Fruit fly (Drosophila melanogaster) whole organism, embryonic: Measurements from ENCODE around the gene Trs20.

Experiments
- Aef1 ChIP-seq: fragments of 200-800 bp; sonication (Bioruptor generic); IDR thresholded peaks from 3 replicates; pipeline ENCODE4 v1.3.6; 2022; ENCODE audit warnings: missing biosample characterization, missing genetic modification characterization
- Asciz ChIP-seq: fragments of 200-800 bp; sonication (Bioruptor generic); optimal IDR thresholded peaks from 2 replicates; lab custom pipeline; 2017; ENCODE audit warnings: missing biosample characterization, mild to moderate bottlenecking, missing genetic modification characterization, missing genetic modification reagents
- Blimp-1 ChIP-seq: fragments of 200-800 bp; sonication (Bioruptor generic); optimal IDR thresholded peaks from 3 replicates; lab custom pipeline; 2018; ENCODE audit warnings: missing biosample characterization, missing genetic modification characterization, mild to moderate bottlenecking, moderate library complexity, missing genetic modification reagents
- CG10267 ChIP-seq: fragments of 200-800 bp; sonication (Bioruptor generic); optimal IDR thresholded peaks from 2 replicates; lab custom pipeline; 2018; ENCODE audit warnings: missing biosample characterization, mild to moderate bottlenecking, missing genetic modification characterization, moderate library complexity
- CG10979 ChIP-seq: fragments of 200-800 bp; sonication (Bioruptor generic); optimal IDR thresholded peaks from 2 replicates; lab custom pipeline; 2018; ENCODE audit warnings: missing biosample characterization, mild to moderate bottlenecking, missing genetic modification characterization, moderate library complexity
- CG11723 ChIP-seq: fragments of 200-800 bp; sonication (Bioruptor generic); optimal IDR thresholded peaks from 2 replicates; lab custom pipeline; 2017; ENCODE audit warnings: missing biosample characterization, mild to moderate bottlenecking, missing genetic modification characterization
- CG12219 ChIP-seq: fragments of 200-800 bp; sonication (Bioruptor generic); optimal IDR thresholded peaks from 3 replicates; lab custom pipeline; 2018; ENCODE audit warnings: missing biosample characterization, mild to moderate bottlenecking, missing genetic modification characterization
- CG12744 ChIP-seq: fragments of 200-800 bp; sonication (Bioruptor generic); optimal IDR thresholded peaks from 2 replicates; lab custom pipeline; 2016; ENCODE audit warnings: missing biosample characterization, missing genetic modification characterization
- CG14667 ChIP-seq: fragments of 200-800 bp; sonication (Bioruptor generic); IDR thresholded peaks from 2 replicates; pipeline ENCODE4 v1.3.6; 2022; ENCODE audit warnings: missing biosample characterization, missing genetic modification characterization
- CG15269 ChIP-seq: fragments of 200-800 bp; sonication (Bioruptor generic); optimal IDR thresholded peaks from 2 replicates; lab custom pipeline; 2018; ENCODE audit warnings: missing biosample characterization, mild to moderate bottlenecking, missing genetic modification characterization, moderate library complexity
- CG1602 ChIP-seq: fragments of 200-800 bp; sonication (Bioruptor generic); optimal IDR thresholded peaks from 3 replicates; lab custom pipeline; 2016; ENCODE audit warnings: missing biosample characterization, missing genetic modification characterization
- CG16813 ChIP-seq: fragments of 200-800 bp; sonication (Bioruptor generic); IDR thresholded peaks from 3 replicates; pipeline ENCODE4 v1.3.6; 2022; ENCODE audit warnings: missing biosample characterization, missing genetic modification characterization; ENCODE audit not compliant: partially characterized antibody
- CG17361 ChIP-seq: fragments of 200-800 bp; sonication (Bioruptor generic); IDR thresholded peaks from 3 replicates; pipeline ENCODE4 v1.3.6; 2022; ENCODE audit warnings: missing biosample characterization, missing genetic modification characterization
- CG18476 ChIP-seq: fragments of 200-800 bp; sonication (Bioruptor generic); optimal IDR thresholded peaks from 2 replicates; lab custom pipeline; 2016; ENCODE audit warnings: missing biosample characterization, mild to moderate bottlenecking, missing genetic modification characterization
- CG3838 ChIP-seq: fragments of 200-800 bp; sonication (Bioruptor generic); optimal IDR thresholded peaks from 3 replicates; lab custom pipeline; 2016; ENCODE audit warnings: missing biosample characterization, missing genetic modification characterization
- CG3995 ChIP-seq: fragments of 200-800 bp; sonication (Bioruptor generic); optimal IDR thresholded peaks from 3 replicates; lab custom pipeline; 2016; ENCODE audit warnings: missing biosample characterization, missing genetic modification characterization
- CG4404 ChIP-seq: fragments of 200-800 bp; sonication (Bioruptor generic); IDR thresholded peaks from 2 replicates; pipeline ENCODE4 v1.3.6; 2022; ENCODE audit warnings: missing biosample characterization, missing genetic modification characterization
- CG5245 ChIP-seq: fragments of 200-800 bp; sonication (Bioruptor generic); optimal IDR thresholded peaks from 3 replicates; lab custom pipeline; 2016; ENCODE audit warnings: missing biosample characterization, missing genetic modification characterization
- CG6683 ChIP-seq: fragments of 200-800 bp; sonication (Bioruptor generic); optimal IDR thresholded peaks from 2 replicates; lab custom pipeline; 2017; ENCODE audit warnings: missing biosample characterization, mild to moderate bottlenecking, missing genetic modification characterization, missing genetic modification reagents
- CG8388 ChIP-seq: fragments of 200-800 bp; sonication (Bioruptor generic); optimal IDR thresholded peaks from 2 replicates; lab custom pipeline; 2019; ENCODE audit warnings: missing biosample characterization, mild to moderate bottlenecking, missing genetic modification characterization, moderate library complexity
- CG9727 ChIP-seq: fragments of 200-800 bp; sonication (Bioruptor generic); optimal IDR thresholded peaks from 3 replicates; lab custom pipeline; 2017; ENCODE audit warnings: missing biosample characterization, mild to moderate bottlenecking, missing genetic modification characterization
- E2f1 ChIP-seq: fragments of 200-800 bp; sonication (Bioruptor generic); IDR thresholded peaks from 2 replicates; pipeline ENCODE4 v1.3.6; 2022; ENCODE audit warnings: missing biosample characterization, missing genetic modification characterization
- Fer3 ChIP-seq: fragments of 200-800 bp; sonication (Bioruptor generic); optimal IDR thresholded peaks from 2 replicates; lab custom pipeline; 2018; ENCODE audit warnings: missing biosample characterization, mild to moderate bottlenecking, missing genetic modification characterization, moderate library complexity
- HHEX ChIP-seq: fragments of 200-800 bp; sonication (Bioruptor generic); optimal IDR thresholded peaks from 3 replicates; lab custom pipeline; 2017; ENCODE audit warnings: missing biosample characterization, mild to moderate bottlenecking, missing genetic modification characterization, missing genetic modification reagents
- Hey ChIP-seq: fragments of 200-800 bp; sonication (Bioruptor generic); optimal IDR thresholded peaks from 3 replicates; lab custom pipeline; 2018; ENCODE audit warnings: missing biosample characterization, mild to moderate bottlenecking, missing genetic modification characterization
- Hr3 ChIP-seq: fragments of 200-800 bp; sonication (Bioruptor generic); optimal IDR thresholded peaks from 3 replicates; lab custom pipeline; 2016; ENCODE audit warnings: missing biosample characterization, missing genetic modification characterization
- Side ChIP-seq: fragments of 200-800 bp; sonication (Bioruptor generic); optimal IDR thresholded peaks from 2 replicates; lab custom pipeline; 2016; ENCODE audit warnings: missing biosample characterization, missing genetic modification characterization
- Sox102F ChIP-seq: fragments of 200-800 bp; sonication (Bioruptor generic); optimal IDR thresholded peaks from 2 replicates; lab custom pipeline; 2018; ENCODE audit warnings: missing biosample characterization, mild to moderate bottlenecking, missing genetic modification characterization, moderate library complexity
- bsh ChIP-seq, 2 experiments: fragments of 200-800 bp; sonication (Bioruptor generic); optimal IDR thresholded peaks; 2 replicates each; lab custom pipeline; 2017 to 2018; ENCODE audit warnings: mild to moderate bottlenecking in 2 of 2, missing biosample characterization in 2 of 2, missing genetic modification characterization in 2 of 2, moderate library complexity in 1 of 2
- cato ChIP-seq: fragments of 200-800 bp; sonication (Bioruptor generic); optimal IDR thresholded peaks from 2 replicates; lab custom pipeline; 2016; ENCODE audit warnings: missing biosample characterization, missing genetic modification characterization, borderline replicate concordance
- cwo ChIP-seq: fragments of 200-800 bp; sonication (Bioruptor generic); optimal IDR thresholded peaks from 3 replicates; lab custom pipeline; 2017; ENCODE audit warnings: missing biosample characterization, missing genetic modification characterization, mild to moderate bottlenecking, moderate library complexity, missing genetic modification reagents
- da ChIP-seq: fragments of 200-800 bp; sonication (Bioruptor generic); optimal IDR thresholded peaks from 2 replicates; lab custom pipeline; 2016; ENCODE audit warnings: missing biosample characterization, missing genetic modification characterization
- dmrt11E ChIP-seq: fragments of 200-800 bp; sonication (Bioruptor generic); optimal IDR thresholded peaks from 3 replicates; lab custom pipeline; 2018; ENCODE audit warnings: missing biosample characterization, mild to moderate bottlenecking, missing genetic modification characterization, moderate library complexity
- ewg ChIP-seq: fragments of 200-800 bp; sonication (Bioruptor generic); optimal IDR thresholded peaks from 3 replicates; lab custom pipeline; 2017; ENCODE audit warnings: mild to moderate bottlenecking, missing biosample characterization, missing genetic modification reagents, missing genetic modification characterization
- gcm2 ChIP-seq: fragments of 200-800 bp; sonication (Bioruptor generic); optimal IDR thresholded peaks from 2 replicates; lab custom pipeline; 2016; ENCODE audit warnings: missing biosample characterization, missing genetic modification characterization
- gsb ChIP-seq: fragments of 200-800 bp; sonication (Bioruptor generic); IDR thresholded peaks from 2 replicates; pipeline ENCODE4 v1.3.6; 2022; ENCODE audit warnings: missing biosample characterization, missing genetic modification characterization
- kay ChIP-seq: fragments of 200-800 bp; sonication (Bioruptor generic); optimal IDR thresholded peaks from 2 replicates; lab custom pipeline; 2016; ENCODE audit warnings: missing biosample characterization, missing genetic modification characterization
- lov ChIP-seq, 2 experiments: fragments of 200-800 bp in 1 of 2; fragments of >200 bp in 1 of 2; sonication (Bioruptor generic) in 1 of 2; IDR thresholded peaks in 1 of 2; optimal IDR thresholded peaks in 1 of 2; 2 replicates in 1 of 2; 3 replicates in 1 of 2; pipeline versions ENCODE4 v1.3.6 to Lab custom; 2017 to 2022; ENCODE audit warnings: missing biosample characterization in 1 of 2, missing genetic modification characterization in 1 of 2
- mirr ChIP-seq: fragments of 200-800 bp; sonication (Bioruptor generic); optimal IDR thresholded peaks from 3 replicates; lab custom pipeline; 2018; ENCODE audit warnings: missing biosample characterization, mild to moderate bottlenecking, missing genetic modification characterization
- org-1 ChIP-seq: fragments of 200-800 bp; sonication (Bioruptor generic); optimal IDR thresholded peaks from 2 replicates; lab custom pipeline; 2017; ENCODE audit warnings: missing biosample characterization, missing genetic modification characterization
- peb ChIP-seq: fragments of 200-800 bp; sonication (Bioruptor generic); IDR thresholded peaks from 2 replicates; pipeline ENCODE4 v1.3.6; 2022; ENCODE audit warnings: missing biosample characterization, missing genetic modification characterization
- phol ChIP-seq: fragments of 200-800 bp; sonication (Bioruptor generic); optimal IDR thresholded peaks from 3 replicates; lab custom pipeline; 2018; ENCODE audit warnings: missing biosample characterization, mild to moderate bottlenecking, missing genetic modification characterization, moderate library complexity
- sisA ChIP-seq: fragments of 200-800 bp; sonication (Bioruptor generic); IDR thresholded peaks from 2 replicates; pipeline ENCODE4 v1.3.6; 2022; ENCODE audit warnings: missing biosample characterization, missing genetic modification characterization
- slbo ChIP-seq: fragments of 200-800 bp; sonication (Bioruptor generic); IDR thresholded peaks from 2 replicates; pipeline ENCODE4 v1.3.6; 2022; ENCODE audit warnings: missing biosample characterization, missing genetic modification characterization
- sr ChIP-seq: fragments of 200-800 bp; sonication (Bioruptor generic); IDR thresholded peaks from 3 replicates; pipeline ENCODE4 v1.3.6; 2022; ENCODE audit warnings: missing biosample characterization, missing genetic modification characterization
- tll ChIP-seq, 2 experiments: fragments of 200-800 bp in 1 of 2; fragments of >200 bp in 1 of 2; sonication (Bioruptor generic) in 1 of 2; optimal IDR thresholded peaks; 2 replicates each; lab custom pipeline; 2017 to 2019; ENCODE audit warnings: missing biosample characterization in 2 of 2, missing genetic modification characterization in 2 of 2, mild to moderate bottlenecking in 1 of 2, moderate library complexity in 1 of 2
- tx ChIP-seq: fragments of 200-800 bp; sonication (Bioruptor generic); optimal IDR thresholded peaks from 2 replicates; lab custom pipeline; 2016; ENCODE audit warnings: missing biosample characterization, missing genetic modification characterization
- unc-4 ChIP-seq: fragments of 200-800 bp; sonication (Bioruptor generic); IDR thresholded peaks from 2 replicates; pipeline ENCODE4 v1.3.6; 2022; ENCODE audit warnings: missing biosample characterization, missing genetic modification characterization; ENCODE audit not compliant: partially characterized antibody
- z ChIP-seq: fragments of 200-800 bp; sonication (Bioruptor generic); IDR thresholded peaks from 3 replicates; pipeline ENCODE4 v1.3.6; 2022; ENCODE audit warnings: missing biosample characterization, missing genetic modification characterization
- zen ChIP-seq: fragments of 200-800 bp; sonication (Bioruptor generic); optimal IDR thresholded peaks from 3 replicates; lab custom pipeline; 2018; ENCODE audit warnings: missing biosample characterization, mild to moderate bottlenecking, missing genetic modification characterization, moderate library complexity

Trs20 gene

DNA sequence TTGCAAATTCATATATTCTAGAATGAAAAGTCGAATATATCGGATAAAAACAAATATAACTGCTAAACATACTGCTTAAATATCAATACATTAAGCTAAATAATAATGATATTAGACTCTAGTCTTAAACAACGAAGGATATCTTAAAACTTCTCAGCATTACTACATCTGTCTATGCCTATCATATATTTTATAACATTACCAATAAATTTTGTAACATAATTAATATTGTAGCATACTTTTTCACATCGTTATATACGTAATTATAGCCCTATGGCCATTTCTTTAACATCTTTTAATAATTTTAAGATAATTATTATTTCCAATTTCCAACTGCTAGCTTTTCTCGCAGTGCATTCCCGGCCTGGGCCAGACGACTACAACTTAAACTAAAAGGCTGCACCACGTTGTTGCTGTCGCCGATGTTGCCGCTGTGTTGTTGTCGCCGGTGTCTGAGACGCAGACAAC, 41.4 kb upstream of the Trs20 start (continued):
- TF ChIP-seq CG15269 (tag; lab: Kevin White, UChicago) (peak; percentile 51), cato (no peak), kay (no peak), mirr (no peak), CG10267 (tag; lab: Kevin White, UChicago) (peak; percentile 20), phol (tag; lab: Kevin White, UChicago) (peak; percentile 61), CG4404 (GFP tag; lab: Robert Waterston, UW) (no peak), da (GFP tag; lab: Kevin White, UChicago) (no peak), sisA (GFP tag; lab: Robert Waterston, UW) (no peak), Hr3 (peak; percentile 43), Asciz (GFP tag; lab: Kevin White, UChicago) (no peak), CG8388 (GFP tag; lab: Kevin White, UChicago) (peak; percentile 23), sr (GFP tag; lab: Robert Waterston, UW) (no peak), E2f1 (GFP tag; lab: Robert Waterston, UW) (no peak), CG5245 (no peak), CG3838 (GFP tag; lab: Kevin White, UChicago) (no peak), cwo (GFP tag; lab: Kevin White, UChicago) (no peak), CG6683 (peak; percentile 1), CG10979 (tag; lab: Kevin White, UChicago) (peak; percentile 54), Sox102F (peak; percentile 41), bsh (GFP tag; optimal IDR thresholded peaks at IDR 0.05; lab: Kevin White, UChicago) (peak; percentile 25 to 40), gsb (GFP tag; lab: Robert Waterston, UW) (no peak), tll (GFP tag; optimal IDR thresholded peaks at IDR 0.05; lab: Kevin White, UChicago) (no peak), Fer3 (tag; lab: Kevin White, UChicago) (no peak), CG3995 (GFP tag; lab: Kevin White, UChicago) (no peak), z (GFP tag; lab: Robert Waterston, UW) (no peak), CG18476 (GFP tag; lab: Kevin White, UChicago) (no peak), CG17361 (GFP tag; lab: Robert Waterston, UW) (peak; percentile 80), CG12744 (GFP tag; lab: Kevin White, UChicago) (no peak), CG16813 (no peak), org-1 (GFP tag; lab: Kevin White, UChicago) (peak; percentile 26), lov (optimal IDR thresholded peaks at IDR 0.05; lab: Kevin White, UChicago) (no peak), lov (GFP tag; IDR thresholded peaks at IDR 0.05; lab: Robert Waterston, UW) (no peak), Side (GFP tag; lab: Kevin White, UChicago) (no peak), zen (no peak), Aef1 (GFP tag; lab: Robert Waterston, UW) (no peak), slbo (GFP tag; lab: Robert Waterston, UW) (no peak), tx (GFP tag; lab: Kevin White, UChicago) (no peak), CG14667 (GFP tag; lab: Robert Waterston, UW) (no peak), ewg (GFP tag; lab: Kevin White, UChicago) (peak; percentile 3), unc-4 (GFP tag; lab: Robert Waterston, UW) (no peak), Hey (tag; lab: Kevin White, UChicago) (no peak), CG9727 (GFP tag; lab: Kevin White, UChicago) (peak; percentile 50), CG1602 (GFP tag; lab: Kevin White, UChicago) (peak; percentile 19), Blimp-1 (GFP tag; lab: Kevin White, UChicago) (peak; percentile 22), gcm2 (GFP tag; lab: Kevin White, UChicago) (no peak), HHEX (GFP tag; lab: Kevin White, UChicago) (no peak), CG11723 (GFP tag; lab: Kevin White, UChicago) (peak; percentile 14), peb (no peak), dmrt11E (peak; percentile 43), CG12219 (GFP tag; lab: Kevin White, UChicago) (no peak)
